Worm (Caenorhabditis elegans): ENCODE measurements around the gene gcy-15.

DNA sequence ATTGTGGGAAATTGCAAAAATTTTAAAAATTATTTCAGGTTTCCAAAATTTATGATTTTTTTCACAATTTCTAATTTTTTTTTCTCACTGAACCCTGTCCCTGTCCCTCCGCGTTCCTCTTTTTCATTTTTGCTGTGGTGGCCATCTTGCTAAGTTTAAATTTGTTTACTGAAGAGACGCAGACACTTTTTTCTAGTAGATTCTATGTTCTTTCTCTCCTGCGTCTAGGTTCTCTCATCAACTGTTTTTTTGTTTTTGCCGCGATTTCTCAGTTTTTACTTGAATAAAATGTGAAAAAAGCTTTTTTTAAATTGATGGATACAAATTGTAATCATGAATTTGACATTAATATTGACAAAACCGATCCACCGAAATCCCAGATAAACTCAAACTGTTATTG is 12.4 kb upstream of the gcy-15 start, which contains the start of gene ZC239.6:
- TF ChIP-seq unc-62 (GFP tag; optimal IDR thresholded peaks at IDR 0.05) (no peak), blmp-1 (tag; optimal IDR thresholded peaks at IDR 0.05; ENCODE audit: insufficient read depth) (no peak), aly-2 (tag; optimal IDR thresholded peaks at IDR 0.05) (no peak), lin-13 (GFP tag; optimal IDR thresholded peaks at IDR 0.05) (no peak), egl-27 (tag; optimal IDR thresholded peaks at IDR 0.05) (no peak), nhr-237 (tag; optimal IDR thresholded peaks at IDR 0.05) (no peak), lsy-2 (tag; optimal IDR thresholded peaks at IDR 0.05) (peak in 1 of 2 experiments; percentile 61), ama-1 (optimal IDR thresholded peaks at IDR 0.05) (peak; percentile 15), skn-1 (tag; optimal IDR thresholded peaks at IDR 0.05) (no peak), ztf-11 (tag; optimal IDR thresholded peaks at IDR 0.05) (no peak)
